Worm (Caenorhabditis elegans): ENCODE results near the gene srsx-32.

ce11 chrV:7047512-7047911 lies 30.4 kb downstream of the srsx-32 start, which contains the start of gene F20A1.8:
- TF ChIP-seq ztf-11 (tag; optimal IDR thresholded peaks at IDR 0.05) (no peak), mdl-1 (tag; optimal IDR thresholded peaks at IDR 0.05) (no peak), ama-1 (optimal IDR thresholded peaks at IDR 0.05) (no peak), hlh-30 (tag; optimal IDR thresholded peaks at IDR 0.05; ENCODE audit: insufficient read depth) (no peak), Y48G9A.11 (GFP tag; IDR thresholded peaks at IDR 0.05) (no peak), lin-38 (GFP tag; IDR thresholded peaks at IDR 0.05) (no peak), daf-12 (tag; optimal IDR thresholded peaks at IDR 0.05) (no peak)
